Worm (Caenorhabditis elegans): ENCODE measurements around the gene M02G9.4.

Gene M02G9.4

ce11 chrII:10360487-10360886 lies 43.4 kb downstream of the M02G9.4 start, which contains the start of gene C07E3.4:
Gene C07E3.4 (plus strand): TSS chrII:10360787.
- TF ChIP-seq nhr-6 (tag; optimal IDR thresholded peaks at IDR 0.05): no peak
- no peak for TF ChIP-seq lin-13 (GFP tag; optimal IDR thresholded peaks at IDR 0.05)
- TF ChIP-seq sma-9 (GFP tag; optimal IDR thresholded peaks at IDR 0.05): no peak
- no peak for TF ChIP-seq sma-9 (tag; optimal IDR thresholded peaks at IDR 0.05)
- no peak for TF ChIP-seq F13H6.1 (tag; optimal IDR thresholded peaks at IDR 0.05)
- TF ChIP-seq nhr-21 (tag; optimal IDR thresholded peaks at IDR 0.05): no peak

DNA sequence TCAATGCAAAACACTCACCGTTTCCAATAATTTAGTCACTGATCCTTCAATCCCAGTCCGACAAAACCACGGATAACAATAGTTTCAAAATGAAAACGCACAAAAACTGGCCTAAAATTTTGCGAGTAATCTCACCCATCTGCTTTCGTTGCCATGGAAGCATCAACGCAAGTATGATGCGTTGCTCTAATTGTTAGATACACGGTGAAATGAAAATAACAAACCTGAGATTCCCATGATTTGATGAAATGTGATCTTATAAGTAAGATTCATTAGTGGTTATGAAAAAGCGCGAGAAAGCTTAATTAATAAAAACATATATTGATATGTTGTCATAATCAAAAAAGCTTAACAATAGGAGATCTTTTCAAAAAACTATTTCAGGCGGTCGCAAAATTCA lies 50.1 kb downstream of the M02G9.4 start, which contains the start of gene ceh-57:
Gene ceh-57, minus strand, starts transcription at position 95 of the 400 bp plus-strand sequence.
- no peak for TF ChIP-seq aly-2 (tag; optimal IDR thresholded peaks at IDR 0.05)

All from whole organism, L2 larva.